Fruit fly (Drosophila melanogaster) S2 (cell line): ENCODE results near the gene ssp7.

ENCODE experiments used
- CG8478 ChIP-seq: fragments of >200 bp; optimal IDR thresholded peaks from 2 replicates; lab custom pipeline; 2018
- CTCF ChIP-seq, 2 experiments: fragments of >200 bp; optimal IDR thresholded peaks; 2 replicates each; lab custom pipeline; 2018

ssp7 gene

dm6 chrX:11146598-11147176, 6.6 kb upstream of the ssp7 start:
- TF ChIP-seq CTCF (optimal IDR thresholded peaks at IDR 0.05; lab: Kevin White, UChicago): no peak
- TF ChIP-seq CG8478 (lab: Kevin White, UChicago): no peak

DNA sequence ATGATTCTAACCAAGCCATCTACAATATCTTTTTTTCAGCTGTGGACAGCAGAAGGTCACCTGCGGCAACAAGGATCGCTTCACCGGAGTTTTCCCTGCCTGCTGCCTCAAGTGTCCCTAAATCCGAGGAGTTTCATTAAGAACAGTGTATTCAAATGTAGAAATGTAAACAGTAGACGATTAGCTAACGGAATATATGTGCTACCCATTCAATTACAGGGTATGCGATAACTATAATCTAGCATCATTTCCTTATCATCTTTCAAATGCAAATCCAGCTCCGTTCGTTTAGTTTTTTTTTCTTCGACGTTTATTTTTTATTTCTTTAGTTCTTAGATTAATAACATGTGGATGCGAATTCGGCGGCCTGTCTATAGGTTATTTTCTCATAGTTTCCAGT, 4.5 kb upstream of the ssp7 start:
- no peak for TF ChIP-seq CTCF (optimal IDR thresholded peaks at IDR 0.05; lab: Kevin White, UChicago)
- no peak for TF ChIP-seq CG8478 (lab: Kevin White, UChicago)

DNA sequence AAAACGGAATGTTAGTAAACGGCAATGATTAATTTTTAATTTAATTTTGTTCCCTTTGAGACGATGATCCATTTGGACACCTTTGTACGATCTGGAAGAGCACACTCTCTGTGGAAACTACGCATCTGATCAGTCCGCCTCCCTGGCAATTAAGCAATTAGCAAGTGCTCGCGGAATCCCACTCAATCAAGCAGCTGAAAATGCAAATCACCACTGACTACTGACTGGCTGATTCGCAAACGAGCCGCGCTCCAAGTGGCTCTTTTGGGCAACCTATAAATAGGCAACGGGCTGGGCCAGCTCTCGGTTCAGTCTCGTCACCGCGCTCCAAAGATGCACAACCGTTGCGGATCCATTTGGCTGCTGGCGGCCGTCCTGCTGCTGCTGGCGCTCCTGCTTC, 3.8 kb upstream of the ssp7 start, which contains the start of gene CG15201:
Gene CG15201 (plus strand): TSS at position 301 of the 400 bp plus-strand sequence.
- no peak for TF ChIP-seq CTCF (optimal IDR thresholded peaks at IDR 0.05; lab: Kevin White, UChicago)
- TF ChIP-seq CG8478 (lab: Kevin White, UChicago): no peak

- TF ChIP-seq CG8478 (lab: Kevin White, UChicago) (no peak), CTCF (optimal IDR thresholded peaks at IDR 0.05; lab: Kevin White, UChicago) (no peak)
Observed at dm6 chrX:11141785-11142591, 1.9 kb upstream of the ssp7 start, which contains the start of the genes CG15199 and CG15202. TSS of gene CG15199 (minus strand) at chrX:11141835. TSS of gene CG15202 (plus strand) at chrX:11142541.

- TF ChIP-seq CG8478 (lab: Kevin White, UChicago) (no peak), CTCF (optimal IDR thresholded peaks at IDR 0.05; lab: Kevin White, UChicago) (peak in 1 of 2 experiments; percentile 28)
Observed at dm6 chrX:11137566-11138186, 2.4 kb downstream of the ssp7 start, which contains the start of gene CDK2AP1. TSS of gene CDK2AP1 (plus strand) at chrX:11137859.

dm6 chrX:11136587-11137512, 3.2 kb downstream of the ssp7 start, which contains the start of gene Klp10A:
TSS of gene Klp10A (minus strand) at chrX:11137118.
- TF ChIP-seq CG8478 (lab: Kevin White, UChicago) (no peak), CTCF (optimal IDR thresholded peaks at IDR 0.05; lab: Kevin White, UChicago) (no peak)

- no peak for TF ChIP-seq CG8478 (lab: Kevin White, UChicago)
Observed at dm6 chrX:11135840-11136586, 4.0 kb downstream of the ssp7 start.

DNA sequence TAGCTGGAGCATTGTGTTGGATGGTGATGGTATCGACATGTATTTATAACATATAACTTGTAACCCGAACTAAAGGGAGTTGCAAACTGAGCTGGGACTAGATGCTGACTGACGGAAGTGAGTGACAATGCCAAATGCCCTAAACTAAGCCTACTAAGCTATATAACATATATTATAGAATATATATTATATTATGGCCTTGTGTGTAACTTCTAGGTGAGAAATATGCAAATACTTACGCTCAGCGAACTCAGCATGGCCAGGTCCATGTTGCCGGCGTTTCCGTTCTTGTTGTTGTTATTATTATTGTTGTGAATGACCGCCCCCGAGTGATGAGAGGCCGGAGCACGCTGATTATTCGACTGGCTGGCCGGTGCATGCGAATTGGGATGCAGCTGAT, 7.8 kb downstream of the ssp7 start, which contains the start of gene CG44385:
Gene CG44385 (minus strand): TSS at position 101 of the 400 bp plus-strand sequence.
- no peak for TF ChIP-seq CG8478 (lab: Kevin White, UChicago)
- TF ChIP-seq CTCF (optimal IDR thresholded peaks at IDR 0.05; lab: Kevin White, UChicago): no peak

- TF ChIP-seq CG8478 (lab: Kevin White, UChicago): no peak
- no peak for TF ChIP-seq CTCF (optimal IDR thresholded peaks at IDR 0.05; lab: Kevin White, UChicago)
Observed at dm6 chrX:11128828-11129227, 11.2 kb downstream of the ssp7 start, which contains the start of gene SrpRalpha. TSS of gene SrpRalpha (minus strand) at chrX:11129087.

DNA sequence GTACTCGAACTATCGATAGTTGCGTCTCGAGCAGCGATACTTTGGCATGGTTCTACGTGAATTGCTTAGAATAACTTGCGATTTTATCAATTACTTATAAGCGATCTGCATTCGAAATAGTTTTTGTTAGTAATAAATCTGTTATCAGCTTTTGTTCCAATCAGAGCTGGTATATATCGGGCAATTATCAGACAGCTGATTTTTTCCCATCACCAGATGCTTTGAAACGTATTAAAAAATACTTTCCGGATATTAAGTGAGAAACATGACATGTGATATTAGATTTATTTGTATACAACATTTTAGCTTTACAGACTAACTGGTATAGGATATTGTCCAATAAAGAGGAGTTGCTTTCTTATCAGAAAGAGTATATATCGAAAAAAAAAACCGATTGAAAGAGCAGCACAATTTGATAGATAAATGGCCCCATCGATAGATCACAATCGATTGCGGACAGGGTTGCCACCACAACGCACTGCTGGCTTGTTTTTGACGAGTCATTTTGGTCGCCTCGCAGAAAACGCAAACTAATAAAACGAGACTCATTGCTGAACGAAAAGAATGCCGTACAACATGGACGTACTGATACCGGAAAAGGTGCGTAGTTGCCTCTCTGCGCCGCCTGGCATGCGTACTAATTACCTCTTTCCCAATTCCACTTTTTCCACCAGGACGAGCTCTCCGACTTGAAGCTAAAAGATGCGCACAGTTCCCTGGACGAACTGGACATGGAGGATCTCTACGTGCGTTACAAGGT, 15.1 kb downstream of the ssp7 start, which contains the start of gene Rpt3:
Gene Rpt3 (plus strand): TSS at position 353 of the 760 bp plus-strand sequence.
- TF ChIP-seq CTCF (optimal IDR thresholded peaks at IDR 0.05; lab: Kevin White, UChicago): no peak
- TF ChIP-seq CG8478 (lab: Kevin White, UChicago): no peak

DNA sequence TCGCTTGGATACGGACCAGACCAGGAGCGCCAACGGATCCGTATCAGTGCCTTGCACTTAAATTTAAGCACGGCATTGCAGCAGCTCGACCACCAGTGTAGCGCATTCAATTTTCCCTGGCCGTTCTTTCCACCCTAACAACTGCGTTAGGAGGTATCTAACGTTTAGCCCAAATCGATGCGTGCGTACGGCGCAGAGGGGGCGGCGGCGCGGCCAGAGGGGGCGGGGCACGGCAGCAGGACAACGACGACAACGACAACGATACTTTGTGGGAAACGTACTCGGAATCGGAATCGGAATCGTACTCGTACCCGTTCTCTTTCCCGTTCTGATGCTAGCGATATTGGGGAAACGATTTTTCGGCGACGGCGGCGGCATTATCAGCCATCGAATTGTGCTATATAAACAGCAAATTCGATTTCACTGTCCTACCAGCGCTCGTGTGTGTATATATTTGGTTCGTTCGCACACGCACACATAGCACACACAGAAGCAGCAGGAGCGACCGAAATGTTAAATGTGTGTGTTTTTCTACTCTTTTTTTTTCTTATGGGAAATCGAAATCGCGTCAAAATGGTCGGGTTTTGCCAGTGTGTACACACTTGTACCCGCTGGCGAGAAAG, 15.8 kb downstream of the ssp7 start, which contains the start of gene CG11122:
Gene CG11122 (minus strand): TSS at position 601 of the 623 bp plus-strand sequence.
- TF ChIP-seq CG8478 (lab: Kevin White, UChicago) (no peak), CTCF (optimal IDR thresholded peaks at IDR 0.05; lab: Kevin White, UChicago) (no peak)

dm6 chrX:11123561-11123960, 16.5 kb downstream of the ssp7 start:
- TF ChIP-seq CTCF (optimal IDR thresholded peaks at IDR 0.05; lab: Kevin White, UChicago) (no peak), CG8478 (lab: Kevin White, UChicago) (no peak)
